Worm (Caenorhabditis elegans): ENCODE results near the gene F46C5.2.

- TF ChIP-seq nhr-77 (tag; optimal IDR thresholded peaks at IDR 0.05) (peak; percentile 72), snpc-4 (tag; optimal IDR thresholded peaks at IDR 0.05) (peak; percentile 69), unc-39 (tag; optimal IDR thresholded peaks at IDR 0.05) (no peak), ztf-11 (tag; optimal IDR thresholded peaks at IDR 0.05) (no peak), ceh-16 (tag; optimal IDR thresholded peaks at IDR 0.05) (peak; percentile 47), lin-13 (GFP tag; optimal IDR thresholded peaks at IDR 0.05) (peak; percentile 89), F13H6.1 (tag; optimal IDR thresholded peaks at IDR 0.05) (peak; percentile 93), lsy-2 (tag; optimal IDR thresholded peaks at IDR 0.05) (peak; percentile 75 to 96), nhr-10 (tag; optimal IDR thresholded peaks at IDR 0.05) (peak; percentile 72), R02D3.7 (tag; optimal IDR thresholded peaks at IDR 0.05) (no peak), nhr-237 (tag; optimal IDR thresholded peaks at IDR 0.05) (no peak), nhr-11 (tag; optimal IDR thresholded peaks at IDR 0.05) (no peak), nhr-23 (tag; optimal IDR thresholded peaks at IDR 0.05) (no peak)
Measured at ce11 chrII:8787376-8787775, 41.7 kb downstream of the F46C5.2 start.

Data from whole organism, L2 larva.